Worm (Caenorhabditis elegans) whole organism, L4/young adult: ENCODE measurements around the gene fbxc-52.
"Not testable (repeated sequence)": the region's sequence is repeated elsewhere in the genome, so short reads cannot be mapped to it uniquely, and the experiment has no call there.

Source experiments
- W03F9.2 ChIP-seq: fragments of 150-350 bp; optimal IDR thresholded peaks from 2 replicates; lab custom pipeline; 2014; ENCODE audit warnings: missing biosample characterization, missing genetic modification characterization
- dao-5 ChIP-seq: sonication (generic microtip); optimal IDR thresholded peaks from 2 replicates; lab custom pipeline; 2016; ENCODE audit warnings: missing genotype, missing genetic modification characterization, moderate library complexity, missing compliant biosample characterization
- him-1 ChIP-seq: sonication (generic microtip); optimal IDR thresholded peaks from 2 replicates; lab custom pipeline; 2016; ENCODE audit warnings: missing genotype, missing genetic modification reagents, missing genetic modification characterization, missing compliant biosample characterization

The fbxc-52 gene

ce11 chrII:3743684-3744200 lies 26.7 kb downstream of the fbxc-52 start, which contains the start of gene nta-1:
Gene nta-1, minus strand, starts transcription at chrII:3743814.
- TF ChIP-seq dao-5 (tag; lab: Kevin White, UChicago) (no peak), him-1 (tag; lab: Kevin White, UChicago) (no peak), W03F9.2 (tag; lab: Kevin White, UChicago) (no peak)

- TF ChIP-seq dao-5 (tag; lab: Kevin White, UChicago), result no peak
- no peak for TF ChIP-seq him-1 (tag; lab: Kevin White, UChicago)
- no peak for TF ChIP-seq W03F9.2 (tag; lab: Kevin White, UChicago)
Measured at ce11 chrII:3747405-3747804, 30.3 kb downstream of the fbxc-52 start, which contains the start of gene fbxb-92. Gene fbxb-92, minus strand, starts transcription at chrII:3747505.

ce11 chrII:3748719-3749118 lies 31.7 kb downstream of the fbxc-52 start, which contains the start of gene fbxb-90:
Gene fbxb-90, minus strand, starts transcription at chrII:3748819.
- no peak for TF ChIP-seq him-1 (tag; lab: Kevin White, UChicago)
- no peak for TF ChIP-seq dao-5 (tag; lab: Kevin White, UChicago)
- TF ChIP-seq W03F9.2 (tag; lab: Kevin White, UChicago), result no peak

- TF ChIP-seq W03F9.2 (tag; lab: Kevin White, UChicago) (no peak), dao-5 (tag; lab: Kevin White, UChicago) (no peak), him-1 (tag; lab: Kevin White, UChicago) (no peak)
Measured at ce11 chrII:3750685-3751084, 33.6 kb downstream of the fbxc-52 start, which contains the start of gene fbxb-91. Gene fbxb-91, minus strand, starts transcription at chrII:3750785.

- TF ChIP-seq dao-5 (tag; lab: Kevin White, UChicago), result no peak
Measured at ce11 chrII:3752184-3752583, 35.1 kb downstream of the fbxc-52 start, which contains the start of gene sdz-11. Gene sdz-11, minus strand, starts transcription at chrII:3752284.

ce11 chrII:3753598-3753997 lies 36.5 kb downstream of the fbxc-52 start, which contains the start of gene rcd-1:
Gene rcd-1, plus strand, starts transcription at chrII:3753898.
- TF ChIP-seq him-1 (tag; lab: Kevin White, UChicago) (no peak), dao-5 (tag; lab: Kevin White, UChicago) (no peak), W03F9.2 (tag; lab: Kevin White, UChicago) (no peak)

- TF ChIP-seq W03F9.2 (tag; lab: Kevin White, UChicago), result no peak
- TF ChIP-seq dao-5 (tag; lab: Kevin White, UChicago), result no peak
- no peak for TF ChIP-seq him-1 (tag; lab: Kevin White, UChicago)
Measured at ce11 chrII:3757499-3757898, 40.4 kb downstream of the fbxc-52 start, which contains the start of gene srx-111. Gene srx-111, plus strand, starts transcription at chrII:3757799.

- TF ChIP-seq dao-5 (tag; lab: Kevin White, UChicago) (no peak), W03F9.2 (tag; lab: Kevin White, UChicago) (no peak), him-1 (tag; lab: Kevin White, UChicago) (no peak)
Measured at ce11 chrII:3759010-3759409, 41.9 kb downstream of the fbxc-52 start, which contains the start of gene T24E12.12. Gene T24E12.12, plus strand, starts transcription at chrII:3759290.

ce11 chrII:3761599-3761998 lies 44.5 kb downstream of the fbxc-52 start, which contains the start of gene T24E12.6:
Gene T24E12.6, minus strand, starts transcription at chrII:3761699.
- not testable (repeated sequence) for TF ChIP-seq dao-5, him-1, W03F9.2 (tag; lab: Kevin White, UChicago)

- TF ChIP-seq W03F9.2 (tag; lab: Kevin White, UChicago), result no peak
Measured at ce11 chrII:3764486-3764885, 47.4 kb downstream of the fbxc-52 start, which contains the start of gene srx-112. Gene srx-112, minus strand, starts transcription at chrII:3764586.
